Worm (Caenorhabditis elegans) whole organism, early embryonic: ENCODE measurements around the gene uggt-1.

Experiments
- B0310.2 ChIP-seq: sonication (generic microtip); optimal IDR thresholded peaks from 2 replicates; lab custom pipeline; 2016; ENCODE audit warnings: mild to moderate bottlenecking, missing genetic modification characterization, missing compliant biosample characterization
- F13C5.2 ChIP-seq: sonication (generic microtip); optimal IDR thresholded peaks from 2 replicates; lab custom pipeline; 2017; ENCODE audit warnings: mild to moderate bottlenecking, missing genetic modification characterization, inconsistent platforms, missing compliant biosample characterization
- aly-1 ChIP-seq: sonication (generic microtip); optimal IDR thresholded peaks from 2 replicates; lab custom pipeline; 2016; ENCODE audit warnings: missing genetic modification characterization, missing compliant biosample characterization
- ama-1 ChIP-seq: fragments of 150-350 bp; optimal IDR thresholded peaks from 2 replicates; lab custom pipeline; 2014
- ceh-13 ChIP-seq: fragments of 200-800 bp; sonication (Bioruptor generic); optimal IDR thresholded peaks from 2 replicates; lab custom pipeline; 2018; ENCODE audit warnings: mild to moderate bottlenecking, missing genetic modification characterization, missing compliant biosample characterization
- ceh-36 ChIP-seq: sonication (generic microtip); optimal IDR thresholded peaks from 2 replicates; lab custom pipeline; 2016; ENCODE audit warnings: missing genetic modification characterization, inconsistent platforms, missing compliant biosample characterization
- ets-7 ChIP-seq: sonication (generic microtip); optimal IDR thresholded peaks from 2 replicates; lab custom pipeline; 2016; ENCODE audit warnings: missing genotype, missing genetic modification characterization, missing compliant biosample characterization
- flt-1 ChIP-seq: fragments of 200-800 bp; sonication (Bioruptor generic); IDR thresholded peaks from 2 replicates; pipeline ENCODE4 v1.3.6; 2022; ENCODE audit warnings: missing genetic modification characterization, missing compliant biosample characterization
- hmbx-1 ChIP-seq: sonication (generic microtip); optimal IDR thresholded peaks from 2 replicates; lab custom pipeline; 2016; ENCODE audit warnings: mild to moderate bottlenecking, missing genetic modification characterization, missing compliant biosample characterization
- hmg-4 ChIP-seq: fragments of 200-800 bp; sonication (Bioruptor generic); optimal IDR thresholded peaks from 2 replicates; lab custom pipeline; 2018; ENCODE audit warnings: mild to moderate bottlenecking, missing genetic modification characterization, missing compliant biosample characterization
- hnd-1 ChIP-seq: sonication (generic microtip); optimal IDR thresholded peaks from 2 replicates; lab custom pipeline; 2016; ENCODE audit warnings: missing genetic modification characterization, missing compliant biosample characterization
- pes-1 ChIP-seq: fragments of 200-800 bp; sonication (Bioruptor generic); IDR thresholded peaks from 2 replicates; pipeline ENCODE4 v1.3.6; 2022; ENCODE audit warnings: missing genetic modification reagents, missing genetic modification characterization, missing compliant biosample characterization
- scrt-1 ChIP-seq: fragments of 200-800 bp; sonication (Bioruptor generic); IDR thresholded peaks from 2 replicates; pipeline ENCODE4 v1.3.6; 2022; ENCODE audit warnings: missing genetic modification characterization, missing compliant biosample characterization
- sea-1 ChIP-seq: fragments of 200-800 bp; sonication (Bioruptor generic); conservative IDR thresholded peaks from 2 replicates; pipeline ENCODE4 v1.3.6; 2022; ENCODE audit warnings: missing genetic modification characterization, missing compliant biosample characterization
- tbx-11 ChIP-seq: fragments of 200-800 bp; sonication (Bioruptor generic); IDR thresholded peaks from 2 replicates; pipeline ENCODE4 v1.3.6; 2022; ENCODE audit warnings: missing genetic modification characterization, missing compliant biosample characterization
- tbx-37 ChIP-seq: fragments of 200-800 bp; sonication (Bioruptor generic); conservative IDR thresholded peaks from 2 replicates; pipeline ENCODE4 v1.3.6; 2022; ENCODE audit warnings: missing genetic modification reagents, missing genetic modification characterization, missing compliant biosample characterization
- tra-4 ChIP-seq: sonication (generic microtip); optimal IDR thresholded peaks from 2 replicates; lab custom pipeline; 2017; ENCODE audit warnings: missing genetic modification characterization, missing compliant biosample characterization

Gene uggt-1

ce11 chrX:7500970-7501369 is at the start of gene uggt-1:
TSS of gene uggt-1 (minus strand) at chrX:7500982.
- TF ChIP-seq tbx-11 (no peak), ceh-36 (tag; lab: Kevin White, UChicago) (peak; percentile 64), hmbx-1 (tag; lab: Kevin White, UChicago) (no peak), aly-1 (tag; lab: Kevin White, UChicago) (no peak), flt-1 (GFP tag; lab: Robert Waterston, UW) (peak; percentile 26; the same call in 1 of the 2 replicates), ama-1 (lab: Kevin White, UChicago) (no peak), ceh-13 (GFP tag; lab: Kevin White, UChicago) (no peak), sea-1 (GFP tag; lab: Robert Waterston, UW) (peak; percentile 71), ets-7 (tag; lab: Kevin White, UChicago) (no peak), pes-1 (GFP tag; lab: Robert Waterston, UW) (no peak), scrt-1 (GFP tag; lab: Robert Waterston, UW) (no peak), hmg-4 (GFP tag; lab: Kevin White, UChicago) (peak; percentile 83), tra-4 (tag; lab: Kevin White, UChicago) (no peak), B0310.2 (tag; lab: Kevin White, UChicago) (no peak), tbx-37 (GFP tag; lab: Robert Waterston, UW) (no peak), F13C5.2 (tag; lab: Kevin White, UChicago) (peak; percentile 85), hnd-1 (no peak)

ce11 chrX:7550452-7550851 is 49.7 kb upstream of the uggt-1 start:
- no peak for TF ChIP-seq aly-1 (tag; lab: Kevin White, UChicago)
- no peak for TF ChIP-seq ets-7 (tag; lab: Kevin White, UChicago)
- TF ChIP-seq sea-1 (GFP tag; lab: Robert Waterston, UW), result no peak
- TF ChIP-seq ceh-36 (tag; lab: Kevin White, UChicago), result no peak
- TF ChIP-seq pes-1 (GFP tag; lab: Robert Waterston, UW), result no peak

- TF ChIP-seq sea-1 (GFP tag; lab: Robert Waterston, UW), result no peak
- no peak for TF ChIP-seq hnd-1
- TF ChIP-seq B0310.2 (tag; lab: Kevin White, UChicago), result no peak
- TF ChIP-seq ama-1 (lab: Kevin White, UChicago), result no peak
Observed at ce11 chrX:7548158-7548557, 47.4 kb upstream of the uggt-1 start, which contains the start of gene F46C8.1. TSS of gene F46C8.1 (plus strand) at chrX:7548458.

- no peak for TF ChIP-seq F13C5.2 (tag; lab: Kevin White, UChicago)
- TF ChIP-seq hmbx-1 (tag; lab: Kevin White, UChicago), result no peak
- no peak for TF ChIP-seq scrt-1 (GFP tag; lab: Robert Waterston, UW)
- TF ChIP-seq flt-1 (GFP tag; lab: Robert Waterston, UW), result no peak
- no peak for TF ChIP-seq tbx-37 (GFP tag; lab: Robert Waterston, UW)
- no peak for TF ChIP-seq tra-4 (tag; lab: Kevin White, UChicago)
- TF ChIP-seq aly-1 (tag; lab: Kevin White, UChicago), result no peak
- TF ChIP-seq hmg-4 (GFP tag; lab: Kevin White, UChicago), result no peak
- no peak for TF ChIP-seq ets-7 (tag; lab: Kevin White, UChicago)
- TF ChIP-seq ceh-36 (tag; lab: Kevin White, UChicago), result no peak
- TF ChIP-seq ama-1 (lab: Kevin White, UChicago), result no peak
- no peak for TF ChIP-seq tbx-11
- TF ChIP-seq B0310.2 (tag; lab: Kevin White, UChicago), result no peak
- no peak for TF ChIP-seq hnd-1
- TF ChIP-seq ceh-13 (GFP tag; lab: Kevin White, UChicago), result no peak
- TF ChIP-seq sea-1 (GFP tag; lab: Robert Waterston, UW), result no peak
- TF ChIP-seq pes-1 (GFP tag; lab: Robert Waterston, UW), result no peak
Observed at ce11 chrX:7547696-7548095, 46.9 kb upstream of the uggt-1 start.

ce11 chrX:7546509-7546908 is 45.7 kb upstream of the uggt-1 start, which contains the start of gene col-174:
TSS of gene col-174 (plus strand) at chrX:7546809.
- no peak for TF ChIP-seq pes-1 (GFP tag; lab: Robert Waterston, UW)
- TF ChIP-seq ceh-36 (tag; lab: Kevin White, UChicago), result no peak
- TF ChIP-seq tbx-11, result no peak
- TF ChIP-seq ets-7 (tag; lab: Kevin White, UChicago), result no peak
- no peak for TF ChIP-seq ama-1 (lab: Kevin White, UChicago)
- TF ChIP-seq aly-1 (tag; lab: Kevin White, UChicago), result no peak
- TF ChIP-seq scrt-1 (GFP tag; lab: Robert Waterston, UW), result no peak
- TF ChIP-seq sea-1 (GFP tag; lab: Robert Waterston, UW), result no peak
- TF ChIP-seq B0310.2 (tag; lab: Kevin White, UChicago), result no peak
- TF ChIP-seq tbx-37 (GFP tag; lab: Robert Waterston, UW), result no peak
- no peak for TF ChIP-seq hmbx-1 (tag; lab: Kevin White, UChicago)
- TF ChIP-seq ceh-13 (GFP tag; lab: Kevin White, UChicago), result no peak
- TF ChIP-seq hnd-1, result no peak
- no peak for TF ChIP-seq hmg-4 (GFP tag; lab: Kevin White, UChicago)
- TF ChIP-seq flt-1 (GFP tag; lab: Robert Waterston, UW), result no peak
- no peak for TF ChIP-seq tra-4 (tag; lab: Kevin White, UChicago)
- no peak for TF ChIP-seq F13C5.2 (tag; lab: Kevin White, UChicago)

ce11 chrX:7541078-7541477 is 40.3 kb upstream of the uggt-1 start:
- no peak for TF ChIP-seq tbx-11

ce11 chrX:7540033-7540432 is 39.3 kb upstream of the uggt-1 start, which contains the start of gene glb-16:
TSS of gene glb-16 (minus strand) at chrX:7540133.
- no peak for TF ChIP-seq B0310.2 (tag; lab: Kevin White, UChicago)
- TF ChIP-seq hmbx-1 (tag; lab: Kevin White, UChicago), result no peak
- TF ChIP-seq F13C5.2 (tag; lab: Kevin White, UChicago), result no peak
- TF ChIP-seq tbx-37 (GFP tag; lab: Robert Waterston, UW), result no peak
- TF ChIP-seq scrt-1 (GFP tag; lab: Robert Waterston, UW), result no peak
- no peak for TF ChIP-seq hnd-1
